Worm (Caenorhabditis elegans) whole organism, young adult: ENCODE data around the gene egl-27.
A peak's percentile ranks its signal among the peaks of the same experiment; 100 is the strongest.

Experiments used
- B0261.1 ChIP-seq: sonication (generic microtip); optimal IDR thresholded peaks from 2 replicates; lab custom pipeline; 2016; ENCODE audit warnings: mild to moderate bottlenecking, missing genetic modification characterization, moderate library complexity, missing compliant biosample characterization
- F57C9.4 ChIP-seq: sonication (generic microtip); optimal IDR thresholded peaks from 2 replicates; lab custom pipeline; 2017; ENCODE audit warnings: mild to moderate bottlenecking, missing genetic modification characterization, missing compliant biosample characterization
- K11D2.4 ChIP-seq: fragments of 200-800 bp; sonication (Bioruptor generic); IDR thresholded peaks from 2 replicates; pipeline ENCODE4 v1.3.6; 2022; ENCODE audit warnings: missing genetic modification reagents, missing genetic modification characterization, missing compliant biosample characterization
- T07F8.4 ChIP-seq: sonication (generic microtip); optimal IDR thresholded peaks from 2 replicates; lab custom pipeline; 2016; ENCODE audit warnings: mild to moderate bottlenecking, missing genetic modification characterization, moderate library complexity, missing compliant biosample characterization
- Y53F4B.3 ChIP-seq: fragments of 200-800 bp; sonication (Bioruptor generic); IDR thresholded peaks from 2 replicates; pipeline ENCODE4 v1.3.6; 2022; ENCODE audit warnings: missing genetic modification reagents, missing genetic modification characterization, missing compliant biosample characterization
- Y53G8AR.9 ChIP-seq: fragments of 200-800 bp; sonication (Bioruptor generic); conservative IDR thresholded peaks from 2 replicates; pipeline ENCODE4 v1.3.6; 2022; ENCODE audit warnings: missing genetic modification reagents, missing genetic modification characterization, missing compliant biosample characterization
- aptf-2 ChIP-seq: fragments of 200-800 bp; sonication (Bioruptor generic); conservative IDR thresholded peaks from 2 replicates; pipeline ENCODE4 v1.3.6; 2022; ENCODE audit warnings: missing genetic modification reagents, missing genetic modification characterization, missing compliant biosample characterization
- aptf-3 ChIP-seq: fragments of 200-800 bp; sonication (Bioruptor generic); IDR thresholded peaks from 2 replicates; pipeline ENCODE4 v1.3.6; 2022; ENCODE audit warnings: missing genetic modification characterization, missing compliant biosample characterization
- atf-7 ChIP-seq: sonication (generic microtip); optimal IDR thresholded peaks from 2 replicates; lab custom pipeline; 2017; ENCODE audit warnings: mild to moderate bottlenecking, missing genetic modification characterization, missing compliant biosample characterization
- attf-6 ChIP-seq: fragments of 200-800 bp; sonication (Bioruptor generic); IDR thresholded peaks from 2 replicates; pipeline ENCODE4 v1.3.6; 2022; ENCODE audit warnings: missing genetic modification reagents, missing genetic modification characterization, missing compliant biosample characterization
- bed-1 ChIP-seq: fragments of 200-800 bp; sonication (Bioruptor generic); IDR thresholded peaks from 2 replicates; pipeline ENCODE4 v1.3.6; 2022; ENCODE audit warnings: missing genetic modification reagents, missing genetic modification characterization, missing compliant biosample characterization
- cebp-2 ChIP-seq: fragments of 200-800 bp; sonication (Bioruptor generic); IDR thresholded peaks from 2 replicates; pipeline ENCODE4 v1.3.6; 2022; ENCODE audit warnings: missing genetic modification characterization, missing compliant biosample characterization
- ceh-91 ChIP-seq: fragments of 200-800 bp; sonication (Bioruptor generic); IDR thresholded peaks from 2 replicates; pipeline ENCODE4 v1.3.6; 2022; ENCODE audit warnings: missing genetic modification reagents, missing genetic modification characterization, missing compliant biosample characterization
- ekl-4 ChIP-seq: fragments of 200-800 bp; sonication (Bioruptor generic); IDR thresholded peaks from 2 replicates; pipeline ENCODE4 v1.3.6; 2022; ENCODE audit warnings: missing genetic modification reagents, missing genetic modification characterization, missing compliant biosample characterization
- fkh-3 ChIP-seq: sonication (generic microtip); optimal IDR thresholded peaks from 2 replicates; lab custom pipeline; 2016; ENCODE audit warnings: mild to moderate bottlenecking, missing genetic modification characterization, missing compliant biosample characterization
- hlh-12 ChIP-seq: sonication (generic microtip); optimal IDR thresholded peaks from 2 replicates; lab custom pipeline; 2016; ENCODE audit warnings: missing genetic modification characterization, missing compliant biosample characterization
- hlh-26 ChIP-seq: fragments of 200-800 bp; sonication (Bioruptor generic); conservative IDR thresholded peaks from 2 replicates; pipeline ENCODE4 v1.3.6; 2022; ENCODE audit warnings: missing genetic modification reagents, missing genetic modification characterization, missing compliant biosample characterization
- hmg-1.2 ChIP-seq: fragments of 200-800 bp; sonication (Bioruptor generic); IDR thresholded peaks from 2 replicates; pipeline ENCODE4 v1.3.6; 2022; ENCODE audit warnings: missing genetic modification reagents, missing genetic modification characterization, missing compliant biosample characterization
- hmg-20 ChIP-seq: fragments of 200-800 bp; sonication (Bioruptor generic); IDR thresholded peaks from 2 replicates; pipeline ENCODE4 v1.3.6; 2022; ENCODE audit warnings: missing genetic modification reagents, missing genetic modification characterization, missing compliant biosample characterization
- lin-26 ChIP-seq: fragments of 200-800 bp; sonication (Bioruptor generic); IDR thresholded peaks from 2 replicates; pipeline ENCODE4 v1.3.6; 2022; ENCODE audit warnings: missing genetic modification reagents, missing genetic modification characterization, missing compliant biosample characterization
- lir-1 ChIP-seq: fragments of 200-800 bp; sonication (Bioruptor generic); conservative IDR thresholded peaks from 2 replicates; pipeline ENCODE4 v1.3.6; 2022; ENCODE audit warnings: missing genetic modification reagents, missing genetic modification characterization, missing compliant biosample characterization
- madf-10 ChIP-seq: sonication (generic microtip); optimal IDR thresholded peaks from 2 replicates; lab custom pipeline; 2016; ENCODE audit warnings: mild to moderate bottlenecking, missing genetic modification characterization, missing compliant biosample characterization
- madf-8 ChIP-seq: fragments of 200-800 bp; sonication (Bioruptor generic); conservative IDR thresholded peaks from 2 replicates; pipeline ENCODE4 v1.3.6; 2022; ENCODE audit warnings: missing genetic modification reagents, missing genetic modification characterization, missing compliant biosample characterization
- mcd-1 ChIP-seq: fragments of 200-800 bp; sonication (Bioruptor generic); IDR thresholded peaks from 2 replicates; pipeline ENCODE4 v1.3.6; 2022; ENCODE audit warnings: missing genetic modification reagents, missing genetic modification characterization, missing compliant biosample characterization
- nfya-2 ChIP-seq: fragments of 200-800 bp; sonication (Bioruptor generic); IDR thresholded peaks from 2 replicates; pipeline ENCODE4 v1.3.6; 2022; ENCODE audit warnings: missing genetic modification reagents, missing genetic modification characterization, missing compliant biosample characterization
- nhr-179 ChIP-seq: sonication (generic microtip); optimal IDR thresholded peaks from 2 replicates; lab custom pipeline; 2016; ENCODE audit warnings: mild to moderate bottlenecking, missing genetic modification characterization, missing compliant biosample characterization
- nhr-27 ChIP-seq: fragments of 200-800 bp; sonication (Bioruptor generic); optimal IDR thresholded peaks from 2 replicates; lab custom pipeline; 2018; ENCODE audit warnings: mild to moderate bottlenecking, missing genetic modification characterization, moderate library complexity, missing compliant biosample characterization
- nhr-90 ChIP-seq: sonication (generic microtip); optimal IDR thresholded peaks from 2 replicates; lab custom pipeline; 2016; ENCODE audit warnings: missing genotype, mild to moderate bottlenecking, missing genetic modification characterization, missing compliant biosample characterization
- pha-4 ChIP-seq: fragments of 150-350 bp; sonication (generic microtip); optimal IDR thresholded peaks from 2 replicates; lab custom pipeline; 2014; ENCODE audit warnings: missing biosample characterization, missing genetic modification reagents, missing genetic modification characterization
- snpc-1.3 ChIP-seq: sonication (generic microtip); optimal IDR thresholded peaks from 2 replicates; lab custom pipeline; 2017; ENCODE audit warnings: missing genetic modification characterization, mild to moderate bottlenecking, missing compliant biosample characterization, antibody characterized with exemption, moderate library complexity, missing genotype, missing genetic modification reagents; ENCODE audit not compliant: insufficient read depth
- snpc-3.4 ChIP-seq: sonication (generic microtip); optimal IDR thresholded peaks from 2 replicates; lab custom pipeline; 2017; ENCODE audit warnings: missing genetic modification characterization, mild to moderate bottlenecking, missing compliant biosample characterization, antibody characterized with exemption, moderate library complexity, missing genotype, missing genetic modification reagents
- somi-1 ChIP-seq: fragments of 200-800 bp; sonication (Bioruptor generic); optimal IDR thresholded peaks from 2 replicates; lab custom pipeline; 2018; ENCODE audit warnings: mild to moderate bottlenecking, missing genetic modification characterization, missing compliant biosample characterization
- tlf-1 ChIP-seq: fragments of 200-800 bp; sonication (Bioruptor generic); optimal IDR thresholded peaks from 2 replicates; lab custom pipeline; 2018; ENCODE audit warnings: mild to moderate bottlenecking, missing genetic modification characterization, missing compliant biosample characterization
- unc-130 ChIP-seq: sonication (generic microtip); optimal IDR thresholded peaks from 2 replicates; lab custom pipeline; 2016; ENCODE audit warnings: missing genetic modification reagents, missing genetic modification characterization, missing compliant biosample characterization
- xnd-1 ChIP-seq: sonication (generic microtip); optimal IDR thresholded peaks from 2 replicates; lab custom pipeline; 2016; ENCODE audit warnings: missing genotype, missing genetic modification reagents, missing genetic modification characterization, missing compliant biosample characterization
- ztf-18 ChIP-seq: sonication (generic microtip); optimal IDR thresholded peaks from 2 replicates; lab custom pipeline; 2016; ENCODE audit warnings: missing genotype, mild to moderate bottlenecking, missing genetic modification characterization, missing compliant biosample characterization
- ztf-25 ChIP-seq: fragments of 200-800 bp; sonication (Bioruptor generic); IDR thresholded peaks from 2 replicates; pipeline ENCODE4 v1.3.6; 2022; ENCODE audit warnings: missing genetic modification reagents, missing genetic modification characterization, missing compliant biosample characterization
- ztf-6 ChIP-seq: fragments of 200-800 bp; sonication (Bioruptor generic); IDR thresholded peaks from 2 replicates; pipeline ENCODE4 v1.3.6; 2022; ENCODE audit warnings: missing genetic modification reagents, missing genetic modification characterization, missing compliant biosample characterization

egl-27 gene

ce11 chrII:6853059-6853466 is 18.3 kb downstream of the egl-27 start (continued):
- TF ChIP-seq nhr-179 (no peak), fkh-3 (peak; percentile 48), attf-6 (0 out of 2 replicates have a peak, but pooled peaks have one; percentile 28), Y53G8AR.9 (GFP tag; lab: Robert Waterston, UW) (0 out of 2 replicates have a peak, but pooled peaks have one; percentile 41), madf-8 (GFP tag; lab: Robert Waterston, UW) (no peak), nhr-27 (tag; lab: Kevin White, UChicago) (no peak), ceh-91 (peak; percentile 40; the same call in 1 of the 2 replicates), lir-1 (GFP tag; lab: Robert Waterston, UW) (0 out of 2 replicates have a peak, but pooled peaks have one; percentile 7), K11D2.4 (GFP tag; lab: Robert Waterston, UW) (peak; percentile 71; the same call in 1 of the 2 replicates), ztf-25 (GFP tag; lab: Robert Waterston, UW) (peak; percentile 82), snpc-1.3 (tag; lab: Kevin White, UChicago) (no peak), xnd-1 (tag; lab: Kevin White, UChicago) (peak; percentile 2), nhr-90 (tag; lab: Kevin White, UChicago) (peak; percentile 64), unc-130 (GFP tag; lab: Kevin White, UChicago) (no peak), lin-26 (peak; percentile 75), ekl-4 (GFP tag; lab: Robert Waterston, UW) (0 out of 2 replicates have a peak, but pooled peaks have one; percentile 9), tlf-1 (GFP tag; lab: Kevin White, UChicago) (peak; percentile 49), pha-4 (tag; lab: Kevin White, UChicago) (no peak), hmg-20 (GFP tag; lab: Robert Waterston, UW) (peak; percentile 21; the same call in 1 of the 2 replicates), somi-1 (GFP tag; lab: Kevin White, UChicago) (peak; percentile 54), F57C9.4 (tag; lab: Kevin White, UChicago) (peak; percentile 35), madf-10 (tag; lab: Kevin White, UChicago) (peak; percentile 68), mcd-1 (GFP tag; lab: Robert Waterston, UW) (peak; percentile 74), hlh-26 (GFP tag; lab: Robert Waterston, UW) (no peak), cebp-2 (GFP tag; lab: Robert Waterston, UW) (no peak), T07F8.4 (no peak), B0261.1 (tag; lab: Kevin White, UChicago) (peak; percentile 78), ztf-18 (tag; lab: Kevin White, UChicago) (peak; percentile 51), ztf-6 (GFP tag; lab: Robert Waterston, UW) (0 out of 2 replicates have a peak, but pooled peaks have one; percentile 30), bed-1 (no peak), hlh-12 (tag; lab: Kevin White, UChicago) (no peak)

ce11 chrII:6858201-6858600 is 23.4 kb downstream of the egl-27 start, which contains the start of gene dnj-5:
dnj-5 (minus strand) TSS chrII:6858301.
- TF ChIP-seq cebp-2 (GFP tag; lab: Robert Waterston, UW), result no peak
- TF ChIP-seq aptf-2 (GFP tag; lab: Robert Waterston, UW), result no peak
- no peak for TF ChIP-seq madf-10 (tag; lab: Kevin White, UChicago)
- TF ChIP-seq Y53F4B.3, result no peak
- TF ChIP-seq nfya-2 (GFP tag; lab: Robert Waterston, UW), result no peak
- no peak for TF ChIP-seq aptf-3
- TF ChIP-seq mcd-1 (GFP tag; lab: Robert Waterston, UW), result no peak
- TF ChIP-seq snpc-3.4 (tag; lab: Kevin White, UChicago), result no peak
- no peak for TF ChIP-seq atf-7 (tag; lab: Kevin White, UChicago)
- no peak for TF ChIP-seq hmg-1.2 (GFP tag; lab: Robert Waterston, UW)
- TF ChIP-seq, all 124 proteins: peak for 0
